Fruit fly (Drosophila melanogaster) Kc167 (cell line): ENCODE results near the gene ATPsynG.

ENCODE experiments used
- Myc ChIP-seq: fragments of >200 bp; optimal IDR thresholded peaks from 2 replicates; lab custom pipeline; 2017; ENCODE audit warnings: missing external identifiers
- Sin3A ChIP-seq: fragments of >200 bp; optimal IDR thresholded peaks from 2 replicates; lab custom pipeline; 2018; ENCODE audit warnings: missing external identifiers
- h ChIP-seq: fragments of >200 bp; optimal IDR thresholded peaks from 3 replicates; lab custom pipeline; 2018; ENCODE audit warnings: missing external identifiers
- insv ChIP-seq: fragments of >200 bp; optimal IDR thresholded peaks from 3 replicates; lab custom pipeline; 2018; ENCODE audit warnings: missing external identifiers
- psq ChIP-seq: fragments of >200 bp; optimal IDR thresholded peaks from 2 replicates; lab custom pipeline; 2017; ENCODE audit warnings: missing external identifiers
- ttk ChIP-seq: sonication (Bioruptor generic); optimal IDR thresholded peaks from 2 replicates; lab custom pipeline; 2017; ENCODE audit warnings: missing external identifiers

Gene ATPsynG

DNA sequence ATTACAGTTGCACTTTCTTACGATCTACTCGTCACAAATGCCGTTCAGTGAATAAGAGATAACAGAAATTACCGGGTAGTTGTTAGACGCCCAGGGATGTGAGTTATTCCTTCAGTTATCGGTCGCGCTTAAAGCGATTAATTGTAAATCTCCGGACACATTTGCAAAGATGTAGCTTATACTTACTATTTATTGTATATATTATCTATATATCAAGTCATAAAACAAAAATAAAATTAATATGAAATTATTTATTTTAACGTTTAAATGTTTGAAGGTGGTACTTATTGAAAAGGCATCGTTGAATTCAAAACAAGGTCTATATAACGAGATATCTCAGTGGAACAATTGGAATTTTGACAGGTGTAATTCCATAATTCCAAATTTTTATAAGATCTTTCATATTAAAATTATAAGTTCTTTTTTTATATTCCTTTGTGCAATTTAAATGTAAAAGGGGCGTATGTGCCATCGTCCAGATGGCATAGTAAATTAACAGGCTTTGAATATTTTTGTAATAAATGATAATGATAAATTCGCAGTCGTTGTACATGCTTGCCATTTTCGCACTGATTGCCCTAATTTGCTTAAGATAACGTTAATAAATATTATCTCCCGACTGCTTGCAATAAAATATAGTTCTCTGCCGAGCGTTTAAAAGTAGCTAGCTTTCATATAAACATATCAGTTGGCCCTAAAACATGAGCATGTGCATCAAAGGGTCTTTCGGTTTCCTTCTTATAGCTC, 25.4 kb upstream of the ATPsynG start, which contains the start of the genes aub and lectin-33A:
TSS of gene aub (minus strand) at position 101 of the 747 bp plus-strand sequence.
TSS of gene lectin-33A (plus strand) at position 697 of the 747 bp plus-strand sequence.
- TF ChIP-seq insv (lab: Kevin White, UChicago) (no peak), ttk (no peak), psq (no peak), Sin3A (lab: Kevin White, UChicago) (no peak), h (lab: Kevin White, UChicago) (no peak), Myc (lab: Kevin White, UChicago) (no peak)

DNA sequence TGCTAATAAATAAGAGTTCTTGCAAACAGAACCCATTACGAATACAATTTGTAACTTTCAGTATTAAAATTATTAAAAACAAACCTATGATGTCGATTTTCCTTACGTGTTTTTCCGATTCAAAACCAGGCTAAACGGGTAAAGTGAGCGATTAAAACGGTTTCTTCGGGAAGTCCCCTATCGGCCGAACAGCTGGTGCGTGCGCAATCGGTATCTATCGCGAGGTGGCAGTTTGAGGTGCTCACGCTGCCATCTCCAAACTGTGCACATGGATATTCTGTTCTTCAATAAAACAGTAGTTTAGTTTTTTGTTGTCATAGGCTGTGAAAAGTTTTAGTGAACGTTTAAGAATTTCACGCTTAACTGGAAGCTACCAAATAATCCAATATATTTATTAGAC, 13.0 kb upstream of the ATPsynG start, which contains the start of gene TTLL4A:
TSS of gene TTLL4A (plus strand) at position 240 of the 400 bp plus-strand sequence.
- TF ChIP-seq h (lab: Kevin White, UChicago) (no peak), Myc (lab: Kevin White, UChicago) (no peak), insv (lab: Kevin White, UChicago) (no peak), ttk (no peak), psq (no peak), Sin3A (lab: Kevin White, UChicago) (no peak)

dm6 chr2L:10988026-10988425, 11.8 kb upstream of the ATPsynG start:
- TF ChIP-seq Sin3A (lab: Kevin White, UChicago) = no peak
- TF ChIP-seq h (lab: Kevin White, UChicago) = no peak
- TF ChIP-seq psq = no peak
- TF ChIP-seq Myc (lab: Kevin White, UChicago) = no peak
- TF ChIP-seq insv (lab: Kevin White, UChicago) = no peak
- TF ChIP-seq ttk = no peak

DNA sequence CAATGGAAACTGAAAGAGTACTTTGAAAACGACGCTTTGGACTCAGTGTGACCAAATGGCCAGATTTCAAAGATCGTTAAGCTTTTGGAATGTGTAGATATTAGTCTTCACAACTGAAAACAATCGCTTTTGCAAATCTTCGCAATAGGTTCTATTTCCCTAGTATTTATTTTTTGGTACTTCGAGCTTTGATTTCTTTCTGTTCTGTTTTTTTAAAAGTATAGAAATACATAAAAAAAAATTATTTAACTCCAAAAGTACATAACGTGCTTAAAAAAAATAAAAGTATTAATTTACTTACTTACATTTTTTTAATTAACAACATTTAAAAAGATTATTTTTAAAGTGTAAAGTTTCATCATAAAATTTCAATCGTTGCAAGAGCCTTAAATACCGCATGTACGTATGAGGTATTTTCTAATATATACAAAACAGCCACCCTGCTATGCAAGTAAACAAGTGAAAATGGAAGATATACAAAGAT, 11.2 kb upstream of the ATPsynG start, which contains the start of the genes piwi and CG12253:
TSS of gene piwi (minus strand) at position 51 of the 484 bp plus-strand sequence.
TSS of gene CG12253 (plus strand) at position 437 of the 484 bp plus-strand sequence.
- TF ChIP-seq Sin3A (lab: Kevin White, UChicago) (no peak), ttk (no peak), insv (lab: Kevin White, UChicago) (no peak), h (lab: Kevin White, UChicago) (no peak)

dm6 chr2L:10986138-10986537, 9.9 kb upstream of the ATPsynG start:
- no peak for TF ChIP-seq Sin3A (lab: Kevin White, UChicago)
- TF ChIP-seq ttk = no peak
- no peak for TF ChIP-seq h (lab: Kevin White, UChicago)
- TF ChIP-seq insv (lab: Kevin White, UChicago) = no peak
- no peak for TF ChIP-seq Myc (lab: Kevin White, UChicago)
- TF ChIP-seq psq = no peak

DNA sequence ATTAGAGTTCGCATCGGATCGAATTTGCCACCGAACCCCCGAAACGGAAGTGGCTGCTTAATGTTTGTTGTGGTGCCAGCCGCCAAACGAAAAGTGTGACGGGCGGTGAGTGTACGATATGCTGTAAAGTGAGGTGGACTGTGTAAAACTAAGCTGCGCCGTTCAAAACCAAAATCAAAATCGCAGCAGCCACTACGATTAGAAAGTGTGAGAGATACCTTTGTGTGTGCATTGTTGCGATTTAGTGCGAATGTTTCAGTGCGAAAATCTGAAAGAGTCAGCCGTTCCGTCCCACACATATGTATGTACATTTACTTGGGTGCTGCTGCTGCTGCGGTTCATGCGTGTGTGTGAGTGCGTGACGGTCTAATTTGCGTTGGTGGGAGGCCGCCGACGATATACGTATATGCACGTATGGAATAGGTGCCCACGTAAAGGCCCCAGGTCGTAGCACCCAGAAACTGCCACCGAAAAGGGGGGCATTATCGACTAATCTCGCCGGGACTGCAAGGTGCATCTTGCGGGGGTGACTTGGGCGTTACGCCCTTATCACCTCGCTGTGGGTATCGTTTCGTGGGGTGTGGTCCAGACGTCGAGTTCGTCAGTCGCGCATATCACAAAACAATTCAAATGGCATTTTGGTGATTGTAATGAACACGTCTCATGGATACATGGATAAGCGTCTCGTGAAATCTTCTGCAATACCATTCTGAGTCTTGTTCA, 826 bp upstream of the ATPsynG start:
- TF ChIP-seq insv (lab: Kevin White, UChicago) = no peak
- TF ChIP-seq h (lab: Kevin White, UChicago) = no peak
- no peak for TF ChIP-seq Sin3A (lab: Kevin White, UChicago)
- TF ChIP-seq psq = no peak
- no peak for TF ChIP-seq Myc (lab: Kevin White, UChicago)
- no peak for TF ChIP-seq ttk

dm6 chr2L:10975193-10975592, 1.0 kb downstream of the ATPsynG start, which contains the start of gene abo:
Gene abo (minus strand): TSS chr2L:10975293.
- TF ChIP-seq Myc (lab: Kevin White, UChicago) (no peak), h (lab: Kevin White, UChicago) (no peak), psq (no peak), ttk (no peak), Sin3A (lab: Kevin White, UChicago) (no peak), insv (lab: Kevin White, UChicago) (no peak)

dm6 chr2L:10974638-10975037, 1.6 kb downstream of the ATPsynG start:
- TF ChIP-seq psq (no peak), Myc (lab: Kevin White, UChicago) (no peak), insv (lab: Kevin White, UChicago) (no peak), h (lab: Kevin White, UChicago) (no peak), ttk (no peak), Sin3A (lab: Kevin White, UChicago) (no peak)

DNA sequence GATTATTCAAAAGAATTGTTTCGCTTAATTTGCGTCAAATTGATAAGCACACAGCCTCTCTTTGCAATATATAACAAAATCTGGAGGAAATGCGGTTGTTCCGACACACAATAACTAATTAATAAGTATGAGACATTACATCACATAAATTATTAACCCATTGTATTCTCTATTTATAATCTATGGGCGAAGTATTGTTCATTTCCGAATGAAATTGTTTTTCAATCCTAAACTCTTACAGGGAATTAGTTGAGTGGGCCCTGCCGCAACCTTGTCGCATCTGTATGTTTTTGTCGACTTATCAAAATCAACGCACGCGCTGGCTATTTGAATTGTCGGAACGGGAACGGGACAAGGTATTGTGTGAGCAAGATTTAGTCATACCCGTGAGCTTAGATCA, 4.0 kb downstream of the ATPsynG start, which contains the start of gene CG16743:
TSS of gene CG16743 (plus strand) at position 57 of the 400 bp plus-strand sequence.
- TF ChIP-seq ttk (no peak), insv (lab: Kevin White, UChicago) (no peak), Sin3A (lab: Kevin White, UChicago) (no peak), psq (no peak), h (lab: Kevin White, UChicago) (no peak), Myc (lab: Kevin White, UChicago) (no peak)

dm6 chr2L:10970134-10970533, 6.1 kb downstream of the ATPsynG start, which contains the start of the genes Tmem214 and YL-1:
Gene Tmem214 (minus strand): TSS chr2L:10970275.
Gene YL-1 (plus strand): TSS chr2L:10970443.
- TF ChIP-seq ttk (no peak), Sin3A (lab: Kevin White, UChicago) (no peak), psq (no peak), h (lab: Kevin White, UChicago) (no peak), insv (lab: Kevin White, UChicago) (no peak), Myc (lab: Kevin White, UChicago) (no peak)

dm6 chr2L:10968009-10968383, 8.2 kb downstream of the ATPsynG start:
- TF ChIP-seq Myc (lab: Kevin White, UChicago) (no peak), h (lab: Kevin White, UChicago) (no peak), ttk (no peak), insv (lab: Kevin White, UChicago) (no peak), psq (no peak), Sin3A (lab: Kevin White, UChicago) (no peak)
